Fruit fly (Drosophila melanogaster): Measurements from ENCODE around the gene Vha26.

Vha26 gene

dm6 chr3R:5570635-5571436 is 20.7 kb upstream of the Vha26 start, which contains the start of gene CRMP (continued):
- TF ChIP-seq Oaz (GFP tag; IDR thresholded peaks at IDR 0.05) (no peak), pita (GFP tag; optimal IDR thresholded peaks at IDR 0.05) (no peak), CG12744 (GFP tag; optimal IDR thresholded peaks at IDR 0.05) (no peak), esg (GFP tag; conservative IDR thresholded peaks at IDR 0.05) (no peak), z (GFP tag; IDR thresholded peaks at IDR 0.05) (no peak), Sry-β (GFP tag; optimal IDR thresholded peaks at IDR 0.05) (no peak), CG18764 (GFP tag; optimal IDR thresholded peaks at IDR 0.05) (no peak), CG7556 (GFP tag; optimal IDR thresholded peaks at IDR 0.05) (no peak), CG9215 (GFP tag; IDR thresholded peaks at IDR 0.05) (no peak), CG9437 (GFP tag; optimal IDR thresholded peaks at IDR 0.05) (no peak), Ada2b (GFP tag; IDR thresholded peaks at IDR 0.05) (no peak), dysf (GFP tag; IDR thresholded peaks at IDR 0.05) (no peak), Dll (GFP tag; IDR thresholded peaks at IDR 0.05; ENCODE audit: partially characterized antibody) (peak; percentile 49; the same call in 1 of the 4 replicates), eyg (GFP tag; optimal IDR thresholded peaks at IDR 0.05) (no peak), fd3F (GFP tag; optimal IDR thresholded peaks at IDR 0.05) (no peak), ATbp (GFP tag; optimal IDR thresholded peaks at IDR 0.05) (no peak), luna (GFP tag; optimal IDR thresholded peaks at IDR 0.05) (no peak), dm (GFP tag; optimal IDR thresholded peaks at IDR 0.05) (no peak), br (optimal IDR thresholded peaks at IDR 0.05) (no peak), CG4730 (GFP tag; IDR thresholded peaks at IDR 0.05) (no peak), CG4707 (GFP tag; optimal IDR thresholded peaks at IDR 0.05) (no peak), mirr (GFP tag; optimal IDR thresholded peaks at IDR 0.05) (no peak), CG10462 (GFP tag; optimal IDR thresholded peaks at IDR 0.05) (no peak), sug (tag; optimal IDR thresholded peaks at IDR 0.05) (no peak), trh (GFP tag; optimal IDR thresholded peaks at IDR 0.05) (no peak), ind (GFP tag; optimal IDR thresholded peaks at IDR 0.05) (no peak), CG11247 (GFP tag; IDR thresholded peaks at IDR 0.05) (no peak), pfk (GFP tag; optimal IDR thresholded peaks at IDR 0.05) (no peak), CG17568 (GFP tag; optimal IDR thresholded peaks at IDR 0.05) (peak; percentile 49), Ravus (GFP tag; IDR thresholded peaks at IDR 0.05) (no peak), CG2889 (GFP tag; IDR thresholded peaks at IDR 0.05) (no peak), toy (GFP tag; IDR thresholded peaks at IDR 0.05) (no peak), Hmx (GFP tag; optimal IDR thresholded peaks at IDR 0.05) (no peak), sc (optimal IDR thresholded peaks at IDR 0.05) (no peak), sc (GFP tag; optimal IDR thresholded peaks at IDR 0.05) (no peak), zfh1 (GFP tag; IDR thresholded peaks at IDR 0.05) (no peak), CG15514 (GFP tag; optimal IDR thresholded peaks at IDR 0.05) (peak; percentile 29), Dad (GFP tag; optimal IDR thresholded peaks at IDR 0.05) (no peak), CG9876 (GFP tag; optimal IDR thresholded peaks at IDR 0.05) (no peak), Meics (GFP tag; optimal IDR thresholded peaks at IDR 0.05) (no peak), CG10209 (GFP tag; optimal IDR thresholded peaks at IDR 0.05) (no peak), Dbx (GFP tag; IDR thresholded peaks at IDR 0.05) (no peak), insv (GFP tag; optimal IDR thresholded peaks at IDR 0.05) (peak; percentile 48 to 90), CG6791 (GFP tag; IDR thresholded peaks at IDR 0.05; ENCODE audit: partially characterized antibody) (no peak), CG10654 (GFP tag; optimal IDR thresholded peaks at IDR 0.05) (no peak), B-H2 (GFP tag; optimal IDR thresholded peaks at IDR 0.05) (no peak), ems (GFP tag; optimal IDR thresholded peaks at IDR 0.05) (no peak), Hey (tag; optimal IDR thresholded peaks at IDR 0.05) (no peak), CG6854 (GFP tag; optimal IDR thresholded peaks at IDR 0.05) (no peak), bowl (GFP tag; IDR thresholded peaks at IDR 0.05) (no peak), CG33557 (GFP tag; optimal IDR thresholded peaks at IDR 0.05) (peak; percentile 24)

All from whole organism, embryonic.